Fruit fly (Drosophila melanogaster): ENCODE data around the gene Irp-1A.

Irp-1A gene

DNA sequence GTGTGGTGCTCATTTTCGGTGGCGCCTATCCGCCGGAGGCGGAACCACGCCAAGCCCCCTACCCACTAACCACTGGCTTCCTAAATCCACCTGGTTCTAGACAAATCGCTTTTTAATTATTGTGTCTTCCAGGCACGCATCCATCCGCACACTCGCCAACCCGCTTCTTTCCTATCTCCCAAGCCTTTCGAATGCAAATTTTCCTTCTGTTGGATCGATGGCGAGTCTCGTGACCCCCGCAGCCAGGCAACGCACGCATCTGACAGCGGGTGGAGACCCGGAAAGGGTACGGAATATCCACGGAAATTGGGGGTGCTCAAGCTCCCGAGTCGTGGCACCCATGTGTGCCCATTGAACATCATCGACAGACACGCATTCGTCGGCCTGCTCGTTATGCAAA lies 17.2 kb downstream of the Irp-1A start, which contains the start of gene CG13842:
CG13842 (minus strand) TSS at position 101 of the 400 bp plus-strand sequence.
- TF ChIP-seq Sin3A (optimal IDR thresholded peaks at IDR 0.05) (no peak), Myc (optimal IDR thresholded peaks at IDR 0.05) (no peak)

- TF ChIP-seq insv (optimal IDR thresholded peaks at IDR 0.05) (no peak), Sin3A (optimal IDR thresholded peaks at IDR 0.05) (no peak), ttk (optimal IDR thresholded peaks at IDR 0.05) (no peak), h (optimal IDR thresholded peaks at IDR 0.05) (no peak), Myc (optimal IDR thresholded peaks at IDR 0.05) (no peak), psq (optimal IDR thresholded peaks at IDR 0.05) (no peak)
These were observed 22.6 kb downstream of the Irp-1A start, which contains the start of the genes CG6972 and CCAP for dm6 chr3R:22701793-22702192. Gene CG6972, plus strand, starts transcription at chr3R:22702007. Gene CCAP, minus strand, starts transcription at chr3R:22702084.

dm6 chr3R:22698208-22698607 lies 26.2 kb downstream of the Irp-1A start, which contains the start of gene Cyp6d4:
Gene Cyp6d4, plus strand, starts transcription at chr3R:22698319.
- no peak for TF ChIP-seq Sin3A (optimal IDR thresholded peaks at IDR 0.05)
- no peak for TF ChIP-seq psq (optimal IDR thresholded peaks at IDR 0.05)
- TF ChIP-seq h (optimal IDR thresholded peaks at IDR 0.05), result no peak
- no peak for TF ChIP-seq Myc (optimal IDR thresholded peaks at IDR 0.05)
- no peak for TF ChIP-seq ttk (optimal IDR thresholded peaks at IDR 0.05)
- no peak for TF ChIP-seq insv (optimal IDR thresholded peaks at IDR 0.05)

DNA sequence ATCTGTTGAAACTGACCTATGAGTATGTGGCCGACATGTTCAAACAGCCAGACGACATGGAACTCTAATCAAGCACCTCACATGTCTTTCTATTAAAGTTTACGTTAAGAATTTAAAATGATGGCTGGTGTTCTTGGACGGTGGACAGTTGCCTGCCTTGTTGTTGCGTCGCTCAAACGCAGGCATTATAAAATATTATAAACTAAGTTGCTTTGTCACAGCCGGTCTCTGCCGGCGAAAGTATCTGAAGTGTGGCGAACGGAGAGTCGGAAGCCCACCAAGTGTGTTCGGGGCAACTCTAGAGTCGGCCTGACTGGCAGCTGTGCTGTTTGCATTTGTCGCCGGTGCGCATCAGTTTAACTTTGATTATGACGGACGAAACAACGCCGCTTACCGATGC lies 29.7 kb downstream of the Irp-1A start, which contains the start of gene cd:
cd (plus strand) TSS at position 301 of the 400 bp plus-strand sequence.
- TF ChIP-seq ttk (optimal IDR thresholded peaks at IDR 0.05), result no peak
- no peak for TF ChIP-seq Sin3A (optimal IDR thresholded peaks at IDR 0.05)
- no peak for TF ChIP-seq h (optimal IDR thresholded peaks at IDR 0.05)
- no peak for TF ChIP-seq Myc (optimal IDR thresholded peaks at IDR 0.05)
- TF ChIP-seq psq (optimal IDR thresholded peaks at IDR 0.05), result no peak
- TF ChIP-seq insv (optimal IDR thresholded peaks at IDR 0.05), result no peak

- no peak for TF ChIP-seq h (optimal IDR thresholded peaks at IDR 0.05)
- TF ChIP-seq Myc (optimal IDR thresholded peaks at IDR 0.05), result no peak
- no peak for TF ChIP-seq psq (optimal IDR thresholded peaks at IDR 0.05)
- TF ChIP-seq insv (optimal IDR thresholded peaks at IDR 0.05), result no peak
- TF ChIP-seq Sin3A (optimal IDR thresholded peaks at IDR 0.05), result no peak
- no peak for TF ChIP-seq ttk (optimal IDR thresholded peaks at IDR 0.05)
These were observed 34.1 kb downstream of the Irp-1A start, which contains the start of the genes wfs1 and Nup133 for dm6 chr3R:22690311-22690710. Gene wfs1, minus strand, starts transcription at chr3R:22690380. Gene Nup133, plus strand, starts transcription at chr3R:22690607.

DNA sequence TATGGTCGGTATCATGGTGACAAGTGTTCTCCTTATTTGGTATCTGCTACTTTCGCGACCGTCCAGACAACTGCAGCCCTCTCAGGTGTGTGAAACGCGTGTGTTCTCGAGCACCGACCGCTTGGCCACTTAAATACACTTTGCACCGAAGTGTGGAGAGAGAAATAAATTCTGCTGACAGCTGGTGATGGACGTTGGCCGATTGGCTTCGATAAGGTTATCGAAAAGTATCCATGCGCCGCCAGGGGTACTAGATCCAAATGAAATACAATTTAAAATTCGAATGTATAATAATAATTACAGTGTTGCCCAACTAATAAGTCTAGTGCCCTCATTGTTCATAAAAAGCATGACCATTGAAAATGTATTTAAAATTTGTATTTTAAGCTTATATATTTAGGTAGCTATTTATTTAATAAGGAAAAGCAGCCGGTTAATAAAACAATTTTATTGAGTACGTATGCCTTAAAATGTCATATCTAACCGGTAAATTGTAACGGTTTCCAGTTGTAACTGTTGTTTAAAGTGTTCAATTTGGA lies 38.0 kb downstream of the Irp-1A start, which contains the start of the genes Gclm and CG17625:
Gclm (minus strand) TSS at position 175 of the 539 bp plus-strand sequence.
CG17625 (plus strand) TSS at position 514 of the 539 bp plus-strand sequence.
- TF ChIP-seq Sin3A (optimal IDR thresholded peaks at IDR 0.05) (no peak), h (optimal IDR thresholded peaks at IDR 0.05) (no peak), Myc (optimal IDR thresholded peaks at IDR 0.05) (no peak), ttk (optimal IDR thresholded peaks at IDR 0.05) (no peak), insv (optimal IDR thresholded peaks at IDR 0.05) (no peak), psq (optimal IDR thresholded peaks at IDR 0.05) (no peak)

dm6 chr3R:22684948-22685253 lies 39.5 kb downstream of the Irp-1A start:
- no peak for TF ChIP-seq ttk (optimal IDR thresholded peaks at IDR 0.05)
- no peak for TF ChIP-seq h (optimal IDR thresholded peaks at IDR 0.05)
- no peak for TF ChIP-seq psq (optimal IDR thresholded peaks at IDR 0.05)
- no peak for TF ChIP-seq Myc (optimal IDR thresholded peaks at IDR 0.05)
- no peak for TF ChIP-seq Sin3A (optimal IDR thresholded peaks at IDR 0.05)
- TF ChIP-seq insv (optimal IDR thresholded peaks at IDR 0.05), result no peak

dm6 chr3R:22684044-22684947 lies 40.1 kb downstream of the Irp-1A start:
- TF ChIP-seq Myc (optimal IDR thresholded peaks at IDR 0.05), result no peak

DNA sequence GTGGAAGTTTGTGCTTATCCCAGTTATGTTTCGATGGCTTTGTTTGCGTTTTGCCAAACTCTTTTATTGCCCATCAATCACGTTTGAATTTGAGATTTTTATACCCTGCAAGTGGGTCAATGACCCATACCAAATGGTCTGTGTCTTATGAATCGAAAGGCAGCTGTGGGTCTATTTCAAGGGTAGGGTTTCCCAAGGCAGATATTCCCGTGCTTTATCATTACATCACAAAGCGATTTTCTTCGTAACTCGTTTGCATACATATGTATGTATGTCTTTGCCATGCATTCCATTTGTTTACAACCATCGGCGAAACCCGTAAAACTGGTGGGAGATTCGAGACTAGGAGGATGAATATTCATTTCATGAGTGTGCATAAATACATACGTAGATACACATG lies 48.9 kb downstream of the Irp-1A start:
- TF ChIP-seq Sin3A (optimal IDR thresholded peaks at IDR 0.05), result no peak
- no peak for TF ChIP-seq ttk (optimal IDR thresholded peaks at IDR 0.05)
- TF ChIP-seq Myc (optimal IDR thresholded peaks at IDR 0.05), result no peak
- TF ChIP-seq psq (optimal IDR thresholded peaks at IDR 0.05), result no peak
- no peak for TF ChIP-seq insv (optimal IDR thresholded peaks at IDR 0.05)
- no peak for TF ChIP-seq h (optimal IDR thresholded peaks at IDR 0.05)

DNA sequence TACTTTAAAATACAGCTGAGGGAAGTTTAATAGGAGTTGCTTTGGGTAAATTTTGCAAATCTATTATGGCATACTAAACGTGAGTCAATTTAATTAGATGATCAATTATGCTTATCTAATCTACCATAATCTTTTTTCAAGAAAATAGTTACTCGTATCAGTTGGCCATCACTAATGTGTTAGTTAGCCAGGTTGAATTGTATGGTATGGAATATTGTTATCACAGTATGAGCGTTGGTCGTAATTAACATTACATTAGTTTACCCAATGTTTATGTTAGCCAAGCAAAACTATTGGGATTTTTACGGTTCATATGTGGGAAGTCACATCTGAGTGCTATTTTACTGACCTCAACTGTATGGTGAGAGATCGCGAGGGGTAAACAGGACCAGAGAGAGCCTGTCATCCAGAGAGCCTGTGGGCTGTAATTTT lies 50.8 kb downstream of the Irp-1A start:
- TF ChIP-seq Myc (optimal IDR thresholded peaks at IDR 0.05), result no peak
- TF ChIP-seq psq (optimal IDR thresholded peaks at IDR 0.05), result no peak
- no peak for TF ChIP-seq insv (optimal IDR thresholded peaks at IDR 0.05)
- no peak for TF ChIP-seq h (optimal IDR thresholded peaks at IDR 0.05)
- TF ChIP-seq ttk (optimal IDR thresholded peaks at IDR 0.05), result no peak
- TF ChIP-seq Sin3A (optimal IDR thresholded peaks at IDR 0.05), result no peak

- no peak for TF ChIP-seq psq (optimal IDR thresholded peaks at IDR 0.05)
- TF ChIP-seq h (optimal IDR thresholded peaks at IDR 0.05), result no peak
- TF ChIP-seq Sin3A (optimal IDR thresholded peaks at IDR 0.05), result no peak
- TF ChIP-seq insv (optimal IDR thresholded peaks at IDR 0.05), result no peak
These were observed 51.6 kb downstream of the Irp-1A start for dm6 chr3R:22672695-22673346.
